Fruit fly (Drosophila melanogaster) ovary, adult (tissue): ENCODE data around the gene ATPsynCF6.

ENCODE experiments used
- CG17801 ChIP-seq: fragments of 200-800 bp; optimal IDR thresholded peaks from 2 replicates; lab custom pipeline; 2019; ENCODE audit warnings: missing biosample characterization, mild to moderate bottlenecking, missing genetic modification characterization, moderate library complexity; ENCODE audit not compliant: partially characterized antibody

The ATPsynCF6 gene

dm6 chr3R:23332535-23333333, 23.1 kb downstream of the ATPsynCF6 start:
- peak; percentile 82 for TF ChIP-seq CG17801

- no peak for TF ChIP-seq CG17801
Observed at dm6 chr3R:23331865-23332367, 23.9 kb downstream of the ATPsynCF6 start.

dm6 chr3R:23331280-23331679, 24.6 kb downstream of the ATPsynCF6 start:
- TF ChIP-seq CG17801 = peak; percentile 42

dm6 chr3R:23327707-23328106, 28.2 kb downstream of the ATPsynCF6 start:
- TF ChIP-seq CG17801 = no peak

dm6 chr3R:23326292-23326691, 29.6 kb downstream of the ATPsynCF6 start:
- TF ChIP-seq CG17801 = no peak

- TF ChIP-seq CG17801 = no peak
Observed at dm6 chr3R:23325710-23326109, 30.2 kb downstream of the ATPsynCF6 start.

dm6 chr3R:23323639-23324350, 32.1 kb downstream of the ATPsynCF6 start:
- TF ChIP-seq CG17801 = no peak

- no peak for TF ChIP-seq CG17801
Observed at dm6 chr3R:23320251-23320650, 35.6 kb downstream of the ATPsynCF6 start.

dm6 chr3R:23318928-23319327, 36.9 kb downstream of the ATPsynCF6 start:
- TF ChIP-seq CG17801 = no peak

dm6 chr3R:23316867-23317266, 39.0 kb downstream of the ATPsynCF6 start:
- no peak for TF ChIP-seq CG17801

- no peak for TF ChIP-seq CG17801
Observed at dm6 chr3R:23315630-23316029, 40.2 kb downstream of the ATPsynCF6 start.

dm6 chr3R:23315221-23315620, 40.6 kb downstream of the ATPsynCF6 start:
- no peak for TF ChIP-seq CG17801

- TF ChIP-seq CG17801 = peak; percentile 16
Observed at dm6 chr3R:23314332-23314731, 41.5 kb downstream of the ATPsynCF6 start.

dm6 chr3R:23312796-23313195, 43.1 kb downstream of the ATPsynCF6 start:
- TF ChIP-seq CG17801 = no peak

- TF ChIP-seq CG17801 = no peak
Observed at dm6 chr3R:23310151-23310550, 45.7 kb downstream of the ATPsynCF6 start.

dm6 chr3R:23309690-23310089, 46.2 kb downstream of the ATPsynCF6 start:
- no peak for TF ChIP-seq CG17801

- TF ChIP-seq CG17801 = no peak
Observed at dm6 chr3R:23306828-23307227, 49.0 kb downstream of the ATPsynCF6 start.
